Worm (Caenorhabditis elegans): Measurements from ENCODE around the gene mrpl-49.

DNA sequence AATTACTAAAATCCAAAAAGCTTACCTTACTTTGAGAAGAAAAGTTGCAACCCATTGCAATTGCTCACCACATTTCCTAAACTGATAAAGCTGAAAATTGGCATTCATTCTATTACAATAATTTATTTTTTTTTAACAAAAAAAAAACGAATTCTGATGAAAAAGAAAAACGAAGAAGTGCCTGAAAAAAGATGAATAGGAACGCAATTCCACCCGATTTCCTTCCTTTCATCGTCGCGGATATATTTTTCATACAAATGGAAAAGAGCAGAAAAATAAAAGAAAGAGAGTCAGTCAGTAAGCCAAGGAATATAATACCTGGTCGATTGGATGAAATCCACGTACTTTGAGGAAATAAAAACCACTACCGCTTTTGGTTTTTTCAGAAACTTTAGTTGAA is 26.4 kb downstream of the mrpl-49 start, which contains the start of gene gpa-13:
- TF ChIP-seq flt-1 (GFP tag; IDR thresholded peaks at IDR 0.05) = no peak
- no peak for TF ChIP-seq ref-1 (GFP tag; conservative IDR thresholded peaks at IDR 0.05)
- no peak for TF ChIP-seq tab-1 (GFP tag; IDR thresholded peaks at IDR 0.05)
- TF ChIP-seq ztf-23 (GFP tag; IDR thresholded peaks at IDR 0.05) = no peak
- TF ChIP-seq klf-2 (GFP tag; conservative IDR thresholded peaks at IDR 0.05) = no peak

All from whole organism, midembryonic.